Worm (Caenorhabditis elegans) whole organism, L1 larva: ENCODE measurements around the gene B0496.2.

Experiments used
- aha-1 ChIP-seq: fragments of 150-350 bp; optimal IDR thresholded peaks from 2 replicates; lab custom pipeline; 2014; ENCODE audit warnings: missing biosample characterization, missing genetic modification characterization
- alr-1 ChIP-seq: fragments of 200-800 bp; sonication (Bioruptor generic); optimal IDR thresholded peaks from 2 replicates; lab custom pipeline; 2018; ENCODE audit warnings: borderline replicate concordance, mild to moderate bottlenecking, missing genetic modification characterization, missing compliant biosample characterization
- elt-3 ChIP-seq, 6 experiments: fragments of 150-350 bp in 1 of 6; sonication (generic microtip); optimal IDR thresholded peaks; 2 replicates each; lab custom pipeline; 2017 to 2018; ENCODE audit warnings: missing biosample characterization in 6 of 6, missing genetic modification characterization in 6 of 6, inconsistent platforms in 1 of 6
- lin-13 ChIP-seq: fragments of 150-350 bp; optimal IDR thresholded peaks from 2 replicates; lab custom pipeline; 2014; ENCODE audit warnings: missing biosample characterization, missing genetic modification reagents, missing genetic modification characterization
- lin-15B ChIP-seq: fragments of 150-350 bp; sonication (generic microtip); optimal IDR thresholded peaks from 3 replicates; lab custom pipeline; 2014; ENCODE audit warnings: missing biosample characterization, missing genetic modification characterization
- nhr-11 ChIP-seq: fragments of 150-350 bp; optimal IDR thresholded peaks from 2 replicates; lab custom pipeline; 2014; ENCODE audit warnings: missing biosample characterization, missing genetic modification characterization
- nhr-76 ChIP-seq: sonication (generic microtip); optimal IDR thresholded peaks from 2 replicates; lab custom pipeline; 2017; ENCODE audit warnings: missing biosample characterization, missing genetic modification characterization
- nhr-90 ChIP-seq: sonication (generic microtip); optimal IDR thresholded peaks from 2 replicates; lab custom pipeline; 2016; ENCODE audit warnings: mild to moderate bottlenecking, missing genetic modification characterization, missing compliant biosample characterization; ENCODE audit not compliant: poor library complexity
- pqm-1 ChIP-seq: sonication (generic microtip); optimal IDR thresholded peaks from 3 replicates; lab custom pipeline; 2017; ENCODE audit warnings: missing biosample characterization, missing genetic modification characterization
- unc-62 ChIP-seq: fragments of 150-350 bp; optimal IDR thresholded peaks from 2 replicates; lab custom pipeline; 2014; ENCODE audit warnings: missing biosample characterization, missing genetic modification reagents, missing genetic modification characterization

ce11 chrIV:7478134-7478533, 30.5 kb downstream of the B0496.2 start, which contains the start of gene rod-1:
- TF ChIP-seq elt-3 (tag; optimal IDR thresholded peaks at IDR 0.05; lab: Kevin White, UChicago): no peak
- TF ChIP-seq nhr-11 (tag; lab: Kevin White, UChicago): no peak
- no peak for TF ChIP-seq alr-1
- no peak for TF ChIP-seq aha-1 (tag; lab: Kevin White, UChicago)
- TF ChIP-seq unc-62 (GFP tag; lab: Kevin White, UChicago): no peak
- no peak for TF ChIP-seq lin-15B (tag; lab: Kevin White, UChicago)
- TF ChIP-seq nhr-90 (tag; lab: Kevin White, UChicago): no peak
- no peak for TF ChIP-seq pqm-1 (tag; lab: Kevin White, UChicago)
- TF ChIP-seq lin-13: no peak
- TF ChIP-seq nhr-76: no peak
